Worm (Caenorhabditis elegans): ENCODE data around the gene igcm-4.

DNA sequence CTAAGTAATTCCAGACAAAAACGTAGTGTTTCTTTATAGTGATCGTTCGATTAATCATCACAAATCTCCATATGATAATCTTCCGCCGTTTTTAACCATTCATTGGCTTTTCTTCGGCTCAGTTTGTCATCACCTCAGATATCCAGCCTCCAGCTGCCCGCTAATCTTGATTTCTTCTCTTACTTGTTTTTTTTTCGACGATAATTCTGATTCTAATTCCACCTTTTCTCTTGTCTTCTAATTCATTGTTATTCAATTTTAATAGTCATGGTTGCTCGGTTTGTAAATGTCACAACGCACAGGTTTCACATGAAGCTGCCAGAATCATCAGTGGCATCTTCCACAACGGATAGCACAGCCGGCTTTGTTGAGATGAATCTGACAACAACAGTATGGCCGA lies 33.4 kb upstream of the igcm-4 start, which contains the start of gene F49H12.4:
- no peak for TF ChIP-seq snpc-4 (tag; optimal IDR thresholded peaks at IDR 0.05)
- TF ChIP-seq nhr-25 (tag; optimal IDR thresholded peaks at IDR 0.05): no peak
- TF ChIP-seq jun-1 (tag; optimal IDR thresholded peaks at IDR 0.05): no peak
- no peak for TF ChIP-seq nhr-12 (tag; optimal IDR thresholded peaks at IDR 0.05)
- TF ChIP-seq nhr-11 (tag; optimal IDR thresholded peaks at IDR 0.05): no peak
- TF ChIP-seq elt-3 (tag; optimal IDR thresholded peaks at IDR 0.05): no peak
- no peak for TF ChIP-seq aly-2 (tag; optimal IDR thresholded peaks at IDR 0.05)
- TF ChIP-seq ZK546.5 (tag; optimal IDR thresholded peaks at IDR 0.05): no peak
- no peak for TF ChIP-seq lin-39 (tag; optimal IDR thresholded peaks at IDR 0.05)

Measured in whole organism, L3 larva.